Fruit fly (Drosophila melanogaster): Measurements from ENCODE around the gene path.
A peak's percentile ranks its signal among the peaks of the same experiment; 100 is the strongest.

Gene path

DNA sequence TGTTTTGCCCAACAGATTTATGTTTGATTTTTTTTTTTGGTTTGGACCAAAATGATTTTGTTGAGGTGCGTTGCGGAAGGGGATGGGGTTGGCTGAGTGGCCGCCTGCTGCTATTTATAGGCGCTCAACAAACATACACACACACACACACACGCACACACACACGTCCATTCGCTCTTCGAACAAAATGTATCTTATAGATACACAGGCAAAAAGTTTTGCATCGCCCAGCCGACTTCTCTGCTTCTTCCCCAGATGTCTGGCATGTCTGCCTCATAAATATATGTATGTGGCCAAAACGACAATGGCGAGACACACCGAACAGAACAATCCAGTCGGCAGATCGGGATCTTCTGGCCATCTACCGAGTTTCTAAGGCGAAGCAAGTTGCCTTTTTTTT, 43.7 kb upstream of the path start:
- TF ChIP-seq Hr83 (GFP tag; optimal IDR thresholded peaks at IDR 0.05; ENCODE audit: poor library complexity, severe bottlenecking) (no peak), CrebA (GFP tag; optimal IDR thresholded peaks at IDR 0.05; ENCODE audit: borderline replicate concordance) (no peak), N (GFP tag; optimal IDR thresholded peaks at IDR 0.05) (no peak), Dfd (GFP tag; optimal IDR thresholded peaks at IDR 0.05) (peak; percentile 42), Hr78 (GFP tag; optimal IDR thresholded peaks at IDR 0.05) (no peak), Sp1 (GFP tag; optimal IDR thresholded peaks at IDR 0.05) (no peak), dsf (GFP tag; optimal IDR thresholded peaks at IDR 0.05; ENCODE audit: borderline replicate concordance) (no peak), Dif (GFP tag; optimal IDR thresholded peaks at IDR 0.05; ENCODE audit: partially characterized antibody) (peak; percentile 12), Abd-B (GFP tag; optimal IDR thresholded peaks at IDR 0.05) (no peak), lola (GFP tag; optimal IDR thresholded peaks at IDR 0.05) (no peak)

DNA sequence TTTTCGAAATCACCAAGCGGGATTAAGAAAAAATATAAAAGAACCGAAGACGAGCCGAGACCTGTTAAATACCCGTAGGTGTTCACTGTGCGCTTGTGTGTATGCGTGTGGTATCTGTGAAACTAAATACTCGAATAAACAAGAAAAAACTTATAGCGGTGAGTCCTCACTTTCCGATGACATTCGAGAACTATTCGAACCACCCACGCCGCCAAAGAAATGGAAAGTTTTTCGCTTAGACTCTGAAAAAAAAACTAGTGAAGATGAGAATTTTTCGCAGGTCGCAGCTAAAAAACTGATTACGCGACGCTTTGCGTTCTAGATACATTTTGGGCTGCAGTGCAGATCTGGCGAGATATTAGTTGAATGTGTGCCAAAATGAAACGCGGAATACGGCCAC, 42.8 kb upstream of the path start:
- TF ChIP-seq Hr83 (GFP tag; optimal IDR thresholded peaks at IDR 0.05; ENCODE audit: poor library complexity, severe bottlenecking) (no peak), jim (GFP tag; optimal IDR thresholded peaks at IDR 0.05) (no peak), sv (GFP tag; optimal IDR thresholded peaks at IDR 0.05) (no peak), dl (GFP tag; optimal IDR thresholded peaks at IDR 0.05; ENCODE audit: insufficient read depth in 1 of 2, partially characterized antibody in 2 of 2) (no peak), Hr78 (GFP tag; optimal IDR thresholded peaks at IDR 0.05) (no peak), OdsH (GFP tag; optimal IDR thresholded peaks at IDR 0.05) (no peak), Dfd (GFP tag; optimal IDR thresholded peaks at IDR 0.05) (no peak), br (GFP tag; optimal IDR thresholded peaks at IDR 0.05) (no peak), brk (GFP tag; optimal IDR thresholded peaks at IDR 0.05) (no peak), CrebA (GFP tag; optimal IDR thresholded peaks at IDR 0.05; ENCODE audit: borderline replicate concordance) (no peak), dmrt93B (GFP tag; optimal IDR thresholded peaks at IDR 0.05) (no peak), CG9705 (GFP tag; optimal IDR thresholded peaks at IDR 0.05) (no peak), psq (GFP tag; optimal IDR thresholded peaks at IDR 0.05) (no peak), rgr (GFP tag; optimal IDR thresholded peaks at IDR 0.05) (no peak), pan (optimal IDR thresholded peaks at IDR 0.05) (no peak), h (GFP tag; optimal IDR thresholded peaks at IDR 0.05) (no peak), Rel (GFP tag; optimal IDR thresholded peaks at IDR 0.05) (no peak), Rel (tag; optimal IDR thresholded peaks at IDR 0.05) (no peak), Dif (GFP tag; optimal IDR thresholded peaks at IDR 0.05; ENCODE audit: partially characterized antibody) (no peak), ey (GFP tag; optimal IDR thresholded peaks at IDR 0.05) (no peak), Hnf4 (GFP tag; optimal IDR thresholded peaks at IDR 0.05) (no peak)

DNA sequence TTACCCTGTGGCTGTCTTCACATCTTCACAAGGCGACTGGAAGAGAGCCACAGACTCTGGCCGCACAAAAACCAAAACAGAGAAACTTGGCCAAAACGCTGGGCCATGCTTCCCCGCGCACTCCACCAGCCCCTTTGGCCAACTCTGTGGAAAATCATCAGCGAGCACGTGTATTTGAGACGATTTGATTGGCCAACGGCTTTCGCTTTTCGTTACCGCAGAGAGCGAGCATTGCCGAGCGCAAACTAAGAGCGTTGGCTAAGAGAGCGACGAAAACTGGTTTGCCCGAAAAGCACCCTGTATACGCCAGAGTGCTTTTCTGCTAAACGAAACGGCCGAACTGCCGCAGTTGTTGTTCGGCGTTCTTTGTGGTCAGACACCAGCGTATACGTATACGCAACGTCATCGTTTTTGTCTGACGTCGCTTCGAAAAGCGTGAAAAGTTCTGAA, 41.8 kb upstream of the path start, which contains the start of gene CG42673:
TSS of gene CG42673 (plus strand) at position 346 of the 450 bp plus-strand sequence.
- TF ChIP-seq Rel (GFP tag; optimal IDR thresholded peaks at IDR 0.05): peak; percentile 35
- TF ChIP-seq Rel (tag; optimal IDR thresholded peaks at IDR 0.05): peak; percentile 4
- TF ChIP-seq woc (GFP tag; optimal IDR thresholded peaks at IDR 0.05): no peak
- peak; percentile 82 for TF ChIP-seq Dif (GFP tag; optimal IDR thresholded peaks at IDR 0.05; ENCODE audit: partially characterized antibody)
- peak; percentile 19 for TF ChIP-seq Sp1 (GFP tag; optimal IDR thresholded peaks at IDR 0.05)
- peak; percentile 74 for TF ChIP-seq Vsx2 (GFP tag; optimal IDR thresholded peaks at IDR 0.05; ENCODE audit: partially characterized antibody)
- peak; percentile 24 for TF ChIP-seq brk (GFP tag; optimal IDR thresholded peaks at IDR 0.05)
- peak; percentile 35 to 44 for TF ChIP-seq dl (GFP tag; optimal IDR thresholded peaks at IDR 0.05; ENCODE audit: insufficient read depth in 1 of 2, partially characterized antibody in 2 of 2)
- peak; percentile 36 for TF ChIP-seq CrebA (GFP tag; optimal IDR thresholded peaks at IDR 0.05; ENCODE audit: borderline replicate concordance)
- TF ChIP-seq fru (GFP tag; optimal IDR thresholded peaks at IDR 0.05): no peak
- TF ChIP-seq foxo (GFP tag; optimal IDR thresholded peaks at IDR 0.05): no peak

DNA sequence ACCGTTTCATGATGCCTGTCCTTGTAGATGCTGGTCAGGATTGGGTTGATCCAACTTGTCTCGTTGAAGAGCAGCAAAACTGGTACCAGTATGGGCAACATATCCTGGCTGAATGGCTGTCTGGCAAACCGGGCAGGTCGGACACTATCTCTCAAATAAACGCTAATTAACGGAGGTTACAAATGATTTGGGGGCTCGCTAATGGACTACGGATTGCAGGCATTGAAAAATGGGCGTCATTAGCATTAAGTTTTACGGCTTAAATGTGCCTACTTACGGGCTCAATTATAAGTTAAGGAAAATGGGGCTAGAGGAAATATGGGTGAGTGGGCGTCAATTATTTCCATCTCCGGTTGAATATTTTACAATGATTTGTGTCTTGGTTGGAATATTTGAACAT, 38.8 kb upstream of the path start, which contains the start of gene Ir67a:
TSS of gene Ir67a (minus strand) at position 101 of the 400 bp plus-strand sequence.
- TF ChIP-seq sv (GFP tag; optimal IDR thresholded peaks at IDR 0.05) (no peak), fru (GFP tag; optimal IDR thresholded peaks at IDR 0.05) (no peak), Jra (GFP tag; optimal IDR thresholded peaks at IDR 0.05) (no peak), usp (GFP tag; optimal IDR thresholded peaks at IDR 0.05) (no peak), OdsH (GFP tag; optimal IDR thresholded peaks at IDR 0.05) (no peak), Abd-B (GFP tag; optimal IDR thresholded peaks at IDR 0.05) (no peak)

Data from whole organism, wandering third instar larva.